Fruit fly (Drosophila melanogaster): ENCODE data around the gene Cubn2.

Gene Cubn2

dm6 chr3L:11833296-11833717 is 18.8 kb upstream of the Cubn2 start, which contains the start of gene CycA (continued):
- TF ChIP-seq Asciz (GFP tag; optimal IDR thresholded peaks at IDR 0.05) (no peak), Hand (GFP tag; optimal IDR thresholded peaks at IDR 0.05) (no peak), CG16779 (GFP tag; IDR thresholded peaks at IDR 0.05) (no peak), tgo (GFP tag; IDR thresholded peaks at IDR 0.05) (no peak), CG11247 (GFP tag; IDR thresholded peaks at IDR 0.05) (no peak), CG10267 (tag; optimal IDR thresholded peaks at IDR 0.05) (peak; percentile 62), CG17385 (GFP tag; optimal IDR thresholded peaks at IDR 0.05) (no peak), vfl (GFP tag; optimal IDR thresholded peaks at IDR 0.05) (no peak), CG1792 (GFP tag; optimal IDR thresholded peaks at IDR 0.05) (no peak), toy (GFP tag; IDR thresholded peaks at IDR 0.05) (no peak), NC2β (GFP tag; optimal IDR thresholded peaks at IDR 0.05) (no peak), YL-1 (GFP tag; optimal IDR thresholded peaks at IDR 0.05) (peak; percentile 53), CG32772 (GFP tag; IDR thresholded peaks at IDR 0.05) (no peak), exex (tag; optimal IDR thresholded peaks at IDR 0.05) (no peak), Sox100B (GFP tag; optimal IDR thresholded peaks at IDR 0.05) (no peak), kni (GFP tag; optimal IDR thresholded peaks at IDR 0.05) (no peak), Mad (GFP tag; optimal IDR thresholded peaks at IDR 0.05) (peak; percentile 1), esg (GFP tag; conservative IDR thresholded peaks at IDR 0.05) (no peak), Rfx (GFP tag; IDR thresholded peaks at IDR 0.05) (no peak), zfh2 (GFP tag; optimal IDR thresholded peaks at IDR 0.05) (peak; percentile 26), CG31441 (GFP tag; IDR thresholded peaks at IDR 0.05) (no peak), CG7987 (GFP tag; optimal IDR thresholded peaks at IDR 0.05) (peak; percentile 42), grn (GFP tag; optimal IDR thresholded peaks at IDR 0.05) (no peak), Sry-δ (GFP tag; optimal IDR thresholded peaks at IDR 0.05) (peak; percentile 98), CG11504 (tag; optimal IDR thresholded peaks at IDR 0.05) (peak; percentile 61), zen (tag; optimal IDR thresholded peaks at IDR 0.05) (peak; percentile 29), mirr (GFP tag; optimal IDR thresholded peaks at IDR 0.05) (no peak), jing (GFP tag; optimal IDR thresholded peaks at IDR 0.05) (no peak), CG12236 (GFP tag; optimal IDR thresholded peaks at IDR 0.05) (no peak), al (GFP tag; IDR thresholded peaks at IDR 0.05) (no peak), ERR (GFP tag; optimal IDR thresholded peaks at IDR 0.05) (no peak), ftz-f1 (GFP tag; optimal IDR thresholded peaks at IDR 0.05) (no peak), CG7839 (tag; optimal IDR thresholded peaks at IDR 0.05) (no peak), CG17912 (GFP tag; optimal IDR thresholded peaks at IDR 0.05) (no peak), Doc3 (GFP tag; IDR thresholded peaks at IDR 0.05; ENCODE audit: partially characterized antibody) (peak; percentile 67), kah (GFP tag; optimal IDR thresholded peaks at IDR 0.05) (no peak), Ptx1 (GFP tag; IDR thresholded peaks at IDR 0.05) (no peak), CG3995 (GFP tag; optimal IDR thresholded peaks at IDR 0.05) (peak; percentile 12), pfk (GFP tag; optimal IDR thresholded peaks at IDR 0.05) (no peak), CG2202 (tag; optimal IDR thresholded peaks at IDR 0.05) (no peak), CG10654 (GFP tag; optimal IDR thresholded peaks at IDR 0.05) (no peak), CG17361 (GFP tag; IDR thresholded peaks at IDR 0.05) (no peak), unpg (GFP tag; optimal IDR thresholded peaks at IDR 0.05) (no peak), crol (GFP tag; IDR thresholded peaks at IDR 0.05) (no peak), trh (GFP tag; optimal IDR thresholded peaks at IDR 0.05) (no peak), wdn (GFP tag; IDR thresholded peaks at IDR 0.05) (no peak), Jarid2 (GFP tag; optimal IDR thresholded peaks at IDR 0.05) (no peak), D19A (tag; optimal IDR thresholded peaks at IDR 0.05) (peak; percentile 26), Sin3A (optimal IDR thresholded peaks at IDR 0.05) (peak; percentile 56), her (GFP tag; optimal IDR thresholded peaks at IDR 0.05) (no peak), Elba2 (GFP tag; optimal IDR thresholded peaks at IDR 0.05) (no peak), CG11723 (GFP tag; optimal IDR thresholded peaks at IDR 0.05) (no peak), CG11085 (GFP tag; IDR thresholded peaks at IDR 0.05) (no peak)
